Worm (Caenorhabditis elegans): ENCODE results near the gene C16C8.7.

C16C8.7 gene

ce11 chrII:3422938-3423337 lies 37.0 kb downstream of the C16C8.7 start:
- no peak for TF ChIP-seq pha-4 (tag; optimal IDR thresholded peaks at IDR 0.05)
- no peak for TF ChIP-seq ceh-6 (GFP tag; optimal IDR thresholded peaks at IDR 0.05)
- no peak for TF ChIP-seq C08G9.2 (tag; optimal IDR thresholded peaks at IDR 0.05)
- no peak for TF ChIP-seq K09A11.1 (tag; optimal IDR thresholded peaks at IDR 0.05; ENCODE audit: insufficient read depth)
- TF ChIP-seq pha-2 (tag; optimal IDR thresholded peaks at IDR 0.05), result no peak
- TF ChIP-seq T23F11.4 (GFP tag; optimal IDR thresholded peaks at IDR 0.05), result no peak
- no peak for TF ChIP-seq eyg-1 (tag; optimal IDR thresholded peaks at IDR 0.05)
- TF ChIP-seq hlh-6 (tag; optimal IDR thresholded peaks at IDR 0.05), result no peak
- TF ChIP-seq hlh-30 (tag; optimal IDR thresholded peaks at IDR 0.05; ENCODE audit: insufficient read depth), result no peak
- no peak for TF ChIP-seq nhr-11 (tag; optimal IDR thresholded peaks at IDR 0.05)
- no peak for TF ChIP-seq rnt-1 (tag; optimal IDR thresholded peaks at IDR 0.05)
- TF ChIP-seq ceh-30 (tag; optimal IDR thresholded peaks at IDR 0.05), result no peak
- TF ChIP-seq elt-2 (tag; optimal IDR thresholded peaks at IDR 0.05), result no peak
- no peak for TF ChIP-seq hlh-15 (tag; optimal IDR thresholded peaks at IDR 0.05)
- TF ChIP-seq ceh-22 (tag; optimal IDR thresholded peaks at IDR 0.05), result no peak
- TF ChIP-seq unc-42 (tag; optimal IDR thresholded peaks at IDR 0.05), result no peak
- TF ChIP-seq pqm-1 (tag; optimal IDR thresholded peaks at IDR 0.05), result no peak
- TF ChIP-seq odd-2 (tag; optimal IDR thresholded peaks at IDR 0.05), result no peak

ce11 chrII:3416528-3416927 lies 43.4 kb downstream of the C16C8.7 start, which contains the start of gene nep-6:
Gene nep-6 (plus strand): TSS chrII:3416828.
- TF ChIP-seq elt-4 (tag; optimal IDR thresholded peaks at IDR 0.05), result no peak
- TF ChIP-seq hlh-15 (tag; optimal IDR thresholded peaks at IDR 0.05), result no peak
- no peak for TF ChIP-seq pat-9 (tag; optimal IDR thresholded peaks at IDR 0.05)

ce11 chrII:3414383-3414910 lies 45.5 kb downstream of the C16C8.7 start, which contains the start of the genes F18A12.7 and F18A12.2:
Gene F18A12.7 (minus strand): TSS chrII:3414483.
Gene F18A12.2 (plus strand): TSS chrII:3414860.
- no peak for TF ChIP-seq ceh-22 (tag; optimal IDR thresholded peaks at IDR 0.05)
- TF ChIP-seq unc-42 (tag; optimal IDR thresholded peaks at IDR 0.05), result no peak
- no peak for TF ChIP-seq K09A11.1 (tag; optimal IDR thresholded peaks at IDR 0.05; ENCODE audit: insufficient read depth)
- no peak for TF ChIP-seq dve-1 (tag; optimal IDR thresholded peaks at IDR 0.05)
- no peak for TF ChIP-seq tbx-7 (tag; optimal IDR thresholded peaks at IDR 0.05)
- no peak for TF ChIP-seq gmeb-2 (tag; optimal IDR thresholded peaks at IDR 0.05)
- TF ChIP-seq hlh-8 (tag; optimal IDR thresholded peaks at IDR 0.05), result no peak
- TF ChIP-seq T23F11.4 (GFP tag; optimal IDR thresholded peaks at IDR 0.05), result no peak
- no peak for TF ChIP-seq sox-2 (GFP tag; IDR thresholded peaks at IDR 0.05)
- no peak for TF ChIP-seq pax-1 (tag; optimal IDR thresholded peaks at IDR 0.05)
- no peak for TF ChIP-seq ama-1 (optimal IDR thresholded peaks at IDR 0.05)
- TF ChIP-seq odd-2 (tag; optimal IDR thresholded peaks at IDR 0.05), result no peak
- no peak for TF ChIP-seq ceh-30 (tag; optimal IDR thresholded peaks at IDR 0.05)
- TF ChIP-seq syd-9 (tag; optimal IDR thresholded peaks at IDR 0.05), result no peak

All from whole organism, late embryonic.